Fruit fly (Drosophila melanogaster) S2 (cell line): ENCODE results near the gene Uros2.
A peak's percentile ranks its signal among the peaks of the same experiment; 100 is the strongest.

Experiments used
- CG8478 ChIP-seq: fragments of >200 bp; optimal IDR thresholded peaks from 2 replicates; lab custom pipeline; 2018
- CTCF ChIP-seq, 2 experiments: fragments of >200 bp; optimal IDR thresholded peaks; 2 replicates each; lab custom pipeline; 2018

Uros2 gene

dm6 chr3R:15788221-15788620 is at the start of gene Uros2:
Gene Uros2, plus strand, starts transcription at chr3R:15788521.
- no peak for TF ChIP-seq CTCF (optimal IDR thresholded peaks at IDR 0.05; lab: Kevin White, UChicago)
- TF ChIP-seq CG8478, result no peak

dm6 chr3R:15744354-15744753 is 44.0 kb upstream of the Uros2 start, which contains the start of gene CG4520:
Gene CG4520, plus strand, starts transcription at chr3R:15744654.
- no peak for TF ChIP-seq CTCF (optimal IDR thresholded peaks at IDR 0.05; lab: Kevin White, UChicago)
- no peak for TF ChIP-seq CG8478

DNA sequence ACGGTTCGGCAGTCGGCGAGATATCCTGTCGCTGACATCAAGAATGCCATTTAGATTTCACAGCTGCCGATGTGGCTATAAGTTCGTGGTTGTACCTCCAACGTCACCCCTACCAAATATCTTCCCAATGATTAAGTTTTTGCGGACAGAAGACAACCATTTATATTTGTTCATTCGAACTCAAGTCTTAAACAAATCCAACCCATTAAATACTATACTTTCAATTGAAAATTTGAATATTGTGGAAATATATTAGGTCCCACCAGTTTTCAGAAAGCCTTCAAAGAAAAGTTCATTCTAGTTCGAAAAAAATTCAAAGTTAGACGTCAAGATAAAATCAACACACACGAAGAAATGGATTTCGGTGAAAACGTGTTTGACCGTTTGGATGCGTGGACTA is 25.5 kb upstream of the Uros2 start, which contains the start of gene CG12784:
Gene CG12784, plus strand, starts transcription at position 301 of the 400 bp plus-strand sequence.
- no peak for TF ChIP-seq CG8478
- no peak for TF ChIP-seq CTCF (optimal IDR thresholded peaks at IDR 0.05; lab: Kevin White, UChicago)

dm6 chr3R:15767338-15767737 is 21.0 kb upstream of the Uros2 start, which contains the start of gene CG5623:
Gene CG5623, minus strand, starts transcription at chr3R:15767438.
- TF ChIP-seq CTCF (optimal IDR thresholded peaks at IDR 0.05; lab: Kevin White, UChicago), result no peak
- TF ChIP-seq CG8478, result no peak

DNA sequence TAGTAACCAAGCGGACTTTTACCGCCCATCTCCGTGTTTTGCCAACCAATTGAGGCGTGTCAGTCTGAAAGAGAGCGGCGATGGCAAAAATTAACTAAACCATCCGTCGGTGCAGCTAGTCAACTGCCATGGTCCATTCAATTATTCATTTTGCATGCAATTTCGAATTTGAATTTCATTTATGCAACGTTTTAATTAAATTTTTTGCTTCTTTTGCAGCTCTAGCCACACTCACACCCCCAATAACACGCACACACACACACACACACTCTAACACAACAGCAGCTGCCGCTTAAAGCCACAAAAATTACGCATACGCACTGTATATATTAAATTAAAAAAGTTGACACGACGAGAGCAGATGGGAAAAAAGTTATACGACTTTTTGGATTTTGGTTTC is 19.4 kb upstream of the Uros2 start:
- TF ChIP-seq CG8478, result no peak

dm6 chr3R:15774128-15774527 is 14.2 kb upstream of the Uros2 start, which contains the start of gene Ttc26:
Gene Ttc26, plus strand, starts transcription at chr3R:15774416.
- TF ChIP-seq CTCF (optimal IDR thresholded peaks at IDR 0.05; lab: Kevin White, UChicago), result no peak
- no peak for TF ChIP-seq CG8478

DNA sequence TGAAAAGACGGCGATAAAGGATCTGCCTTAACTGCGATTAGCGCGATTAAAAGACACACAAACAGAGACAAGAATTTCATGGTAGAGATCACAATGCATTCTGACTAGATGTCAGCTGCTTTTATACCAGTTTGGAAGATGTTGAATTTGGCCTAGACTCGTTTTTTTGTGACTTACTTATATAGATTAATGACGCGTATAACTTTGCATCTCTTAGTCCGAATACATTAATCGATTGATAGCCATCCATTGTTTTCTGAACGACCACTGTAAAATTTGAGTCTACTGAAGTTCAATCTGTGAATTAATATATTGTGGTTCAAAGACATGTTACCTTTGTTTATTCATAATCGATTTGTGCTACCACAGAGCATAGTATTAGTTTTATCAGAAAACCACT is 13.1 kb upstream of the Uros2 start, which contains the start of gene CG45207:
Gene CG45207, minus strand, starts transcription at position 101 of the 400 bp plus-strand sequence.
- no peak for TF ChIP-seq CTCF (optimal IDR thresholded peaks at IDR 0.05; lab: Kevin White, UChicago)
- TF ChIP-seq CG8478, result no peak

- TF ChIP-seq CTCF (optimal IDR thresholded peaks at IDR 0.05; lab: Kevin White, UChicago), result no peak
- TF ChIP-seq CG8478, result no peak
Observed at dm6 chr3R:15779505-15779904, 8.8 kb upstream of the Uros2 start, which contains the start of gene CG5614. Gene CG5614, plus strand, starts transcription at chr3R:15779805.

DNA sequence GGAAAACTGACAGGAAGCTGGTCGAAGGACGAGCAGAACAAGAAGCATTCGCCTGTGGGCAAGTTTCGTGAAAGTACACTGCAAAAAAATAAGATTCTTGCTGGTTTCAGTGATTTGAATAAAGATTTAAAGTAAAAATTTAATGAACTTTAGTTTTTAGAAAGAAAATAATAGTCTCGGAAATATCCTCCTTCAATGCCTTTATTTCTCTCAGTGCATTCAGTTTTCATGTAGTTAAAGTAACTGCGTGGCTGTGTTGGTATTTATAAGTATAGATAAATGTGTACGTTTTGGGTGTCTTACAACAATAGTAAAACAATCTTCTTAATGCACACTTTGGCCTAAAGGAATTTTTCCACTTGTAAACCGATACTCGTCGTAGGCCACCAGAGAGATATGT is 4.0 kb upstream of the Uros2 start:
- no peak for TF ChIP-seq CTCF (optimal IDR thresholded peaks at IDR 0.05; lab: Kevin White, UChicago)
- no peak for TF ChIP-seq CG8478

- no peak for TF ChIP-seq CTCF (optimal IDR thresholded peaks at IDR 0.05; lab: Kevin White, UChicago)
- TF ChIP-seq CG8478, result no peak
Observed at dm6 chr3R:15786538-15786937, 1.8 kb upstream of the Uros2 start, which contains the start of gene CG9590. Gene CG9590, plus strand, starts transcription at chr3R:15786703.

DNA sequence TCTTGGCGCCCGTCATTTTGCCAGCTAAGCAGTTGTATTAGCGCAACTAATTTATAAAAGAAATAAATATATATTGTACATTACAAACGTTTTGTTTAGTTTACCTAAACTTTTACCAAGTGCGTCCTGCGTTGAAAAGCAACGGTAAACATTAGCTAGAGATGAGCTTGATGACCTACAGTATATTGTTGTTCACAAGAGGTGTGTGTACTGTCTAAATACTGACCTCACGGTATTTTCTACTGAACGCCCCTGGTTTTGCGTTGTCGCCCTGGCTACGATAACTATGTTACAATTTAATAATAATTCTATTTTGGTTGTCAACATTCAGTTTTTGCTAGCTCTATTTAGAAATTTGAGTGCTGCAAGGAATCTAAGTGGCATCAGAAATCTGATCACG is 4.1 kb downstream of the Uros2 start, which contains the start of gene Acyp2:
Gene Acyp2, plus strand, starts transcription at position 262 of the 400 bp plus-strand sequence.
- TF ChIP-seq CTCF (optimal IDR thresholded peaks at IDR 0.05; lab: Kevin White, UChicago) (peak in 1 of 2 experiments; percentile 44), CG8478 (no peak)

dm6 chr3R:15793372-15793802 is 5.1 kb downstream of the Uros2 start, which contains the start of gene nsl1:
Gene nsl1, plus strand, starts transcription at chr3R:15793782.
- TF ChIP-seq CG8478 (no peak), CTCF (optimal IDR thresholded peaks at IDR 0.05; lab: Kevin White, UChicago) (peak; percentile 20 to 32)

- TF ChIP-seq CTCF (optimal IDR thresholded peaks at IDR 0.05; lab: Kevin White, UChicago) (no peak), CG8478 (no peak)
Observed at dm6 chr3R:15794258-15794727, 6.0 kb downstream of the Uros2 start.

- no peak for TF ChIP-seq CG8478
- no peak for TF ChIP-seq CTCF (optimal IDR thresholded peaks at IDR 0.05; lab: Kevin White, UChicago)
Observed at dm6 chr3R:15802006-15802405, 13.7 kb downstream of the Uros2 start, which contains the start of gene CG9593. Gene CG9593, plus strand, starts transcription at chr3R:15802275.

DNA sequence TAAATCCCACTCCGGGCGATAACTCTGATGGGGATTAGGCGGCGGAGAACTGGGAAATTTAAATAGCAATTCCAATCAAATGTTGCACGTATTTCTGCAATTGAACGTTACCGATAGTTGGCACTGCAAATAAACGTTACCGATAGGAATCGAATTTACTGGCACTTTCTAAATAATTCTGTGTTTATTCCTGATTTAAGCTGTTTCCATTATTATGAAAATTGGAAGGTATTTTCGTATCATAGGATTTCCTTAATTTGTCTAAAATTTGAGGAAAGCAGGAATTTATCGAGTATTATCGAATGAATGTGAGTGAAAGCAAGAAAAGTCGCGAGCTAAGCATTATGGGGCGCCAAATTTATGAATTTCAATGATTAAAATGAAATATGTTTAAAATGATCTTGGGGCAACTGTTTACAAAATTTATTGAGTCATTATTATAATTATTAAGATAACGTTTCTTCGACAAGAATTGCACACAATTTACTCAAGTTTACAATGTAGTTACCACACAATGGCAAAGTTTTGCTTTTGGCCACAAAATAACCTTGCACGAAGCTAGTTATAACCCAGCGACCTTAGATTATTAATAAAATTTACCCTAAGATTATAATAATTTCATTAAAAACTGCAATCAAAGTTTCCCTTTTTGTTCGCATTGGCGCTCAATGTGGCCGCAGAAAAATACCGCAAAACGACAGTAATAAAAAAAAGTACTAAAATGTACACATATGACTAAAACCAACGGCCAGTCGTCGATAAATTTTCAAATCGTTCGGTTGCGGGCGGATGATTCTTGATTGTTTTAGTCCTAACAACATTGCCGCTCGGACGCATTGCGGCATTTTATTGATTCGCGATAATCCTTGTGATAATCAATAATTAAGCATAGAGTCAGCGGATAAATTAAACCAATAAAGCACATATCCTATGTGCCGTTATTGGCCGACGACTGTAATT is 15.5 kb downstream of the Uros2 start, which contains the start of gene alpha-Man-IIb:
Gene alpha-Man-IIb, plus strand, starts transcription at position 747 of the 960 bp plus-strand sequence.
- TF ChIP-seq CTCF (optimal IDR thresholded peaks at IDR 0.05; lab: Kevin White, UChicago) (peak in 1 of 2 experiments; percentile 58), CG8478 (no peak)
